Fruit fly (Drosophila melanogaster): ENCODE results near the gene Dysb.

DNA sequence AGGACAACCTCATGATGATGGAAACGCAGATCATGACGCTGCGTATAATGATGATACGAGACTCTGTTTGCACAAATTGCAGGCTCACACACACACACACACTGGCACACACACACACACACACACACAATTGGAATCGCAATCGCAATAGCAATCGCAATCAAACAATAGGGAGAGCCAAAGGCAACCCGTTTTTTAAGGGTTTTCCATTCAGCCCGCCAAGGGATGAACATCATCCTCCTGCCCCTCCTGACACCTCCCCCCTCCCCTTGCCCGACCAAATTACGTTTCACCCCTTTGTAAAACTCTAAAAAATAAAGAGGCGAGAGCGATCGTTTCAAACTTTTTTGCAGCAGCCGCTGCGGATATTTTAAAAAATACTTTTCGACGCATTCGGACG is 15.3 kb upstream of the Dysb start:
- no peak for TF ChIP-seq kay (GFP tag; ENCODE audit: borderline replicate concordance)
- TF ChIP-seq pad (GFP tag; optimal IDR thresholded peaks at IDR 0.05), result no peak
- TF ChIP-seq CG12768 (GFP tag; optimal IDR thresholded peaks at IDR 0.05), result no peak
- TF ChIP-seq CG7045 (GFP tag; optimal IDR thresholded peaks at IDR 0.05), result no peak
- TF ChIP-seq CG1620 (GFP tag; optimal IDR thresholded peaks at IDR 0.05), result no peak
- no peak for TF ChIP-seq toe (GFP tag; optimal IDR thresholded peaks at IDR 0.05)
- no peak for TF ChIP-seq cnc (optimal IDR thresholded peaks at IDR 0.05)
- no peak for TF ChIP-seq CG7101 (tag; optimal IDR thresholded peaks at IDR 0.05)
- no peak for TF ChIP-seq CG33017 (tag; optimal IDR thresholded peaks at IDR 0.05)
- TF ChIP-seq Mnt (GFP tag; optimal IDR thresholded peaks at IDR 0.05), result no peak

Data from whole organism, adult.